Worm (Caenorhabditis elegans) whole organism, L1 larva: Measurements from ENCODE around the gene cysl-3.

Source experiments
- C16A3.4 ChIP-seq: fragments of 150-350 bp; optimal IDR thresholded peaks from 2 replicates; lab custom pipeline; 2014; ENCODE audit warnings: missing biosample characterization, missing genetic modification characterization
- aha-1 ChIP-seq: fragments of 150-350 bp; optimal IDR thresholded peaks from 2 replicates; lab custom pipeline; 2014; ENCODE audit warnings: missing biosample characterization, missing genetic modification characterization
- aly-2 ChIP-seq: fragments of 150-350 bp; optimal IDR thresholded peaks from 2 replicates; lab custom pipeline; 2014; ENCODE audit warnings: missing biosample characterization, missing genetic modification characterization
- blmp-1 ChIP-seq: fragments of 150-350 bp; optimal IDR thresholded peaks from 2 replicates; lab custom pipeline; 2014; ENCODE audit warnings: missing biosample characterization, missing genetic modification characterization
- ceh-8 ChIP-seq: fragments of 200-800 bp; sonication (Bioruptor generic); optimal IDR thresholded peaks from 2 replicates; lab custom pipeline; 2018; ENCODE audit warnings: mild to moderate bottlenecking, missing genetic modification characterization, moderate library complexity, missing compliant biosample characterization
- ceh-82 ChIP-seq, 3 experiments: fragments of 150-350 bp in 1 of 3; sonication (generic microtip) in 2 of 3; optimal IDR thresholded peaks; 2 replicates each; lab custom pipeline; 2014 to 2017; ENCODE audit warnings: missing biosample characterization in 3 of 3, missing genetic modification characterization in 3 of 3
- ceh-88 ChIP-seq: fragments of 200-800 bp; sonication (Bioruptor generic); IDR thresholded peaks from 2 replicates; pipeline ENCODE4 v1.3.6; 2022; ENCODE audit warnings: missing genetic modification characterization, missing compliant biosample characterization
- ceh-90 ChIP-seq: sonication (generic microtip); optimal IDR thresholded peaks from 2 replicates; lab custom pipeline; 2016; ENCODE audit warnings: missing genetic modification characterization, missing compliant biosample characterization
- ces-1 ChIP-seq: fragments of 150-350 bp; optimal IDR thresholded peaks from 2 replicates; lab custom pipeline; 2014; ENCODE audit warnings: missing biosample characterization, missing genetic modification reagents, missing genetic modification characterization
- dsc-1 ChIP-seq: sonication (generic microtip); optimal IDR thresholded peaks from 2 replicates; lab custom pipeline; 2016; ENCODE audit warnings: mild to moderate bottlenecking, missing genetic modification characterization, missing compliant biosample characterization
- efl-3 ChIP-seq: fragments of 200-800 bp; sonication (Bioruptor generic); optimal IDR thresholded peaks from 2 replicates; lab custom pipeline; 2018; ENCODE audit warnings: mild to moderate bottlenecking, missing genetic modification characterization, missing compliant biosample characterization
- egl-13 ChIP-seq: sonication (generic microtip); optimal IDR thresholded peaks from 2 replicates; lab custom pipeline; 2016; ENCODE audit warnings: missing genotype, missing genetic modification reagents, missing genetic modification characterization, missing compliant biosample characterization
- egl-27 ChIP-seq, 2 experiments: fragments of 150-350 bp in 1 of 2; sonication (generic microtip); optimal IDR thresholded peaks; 3 replicates each; lab custom pipeline; 2017 to 2018; ENCODE audit warnings: missing biosample characterization in 2 of 2, missing genetic modification characterization in 2 of 2, missing genetic modification reagents in 2 of 2
- elt-2 ChIP-seq: sonication (generic microtip); optimal IDR thresholded peaks from 2 replicates; lab custom pipeline; 2016; ENCODE audit warnings: missing genetic modification characterization, mild to moderate bottlenecking, inconsistent platforms, missing compliant biosample characterization, missing genetic modification reagents
- ets-5 ChIP-seq: fragments of 200-800 bp; sonication (Bioruptor generic); IDR thresholded peaks from 2 replicates; pipeline ENCODE4 v1.3.6; 2022; ENCODE audit warnings: missing genetic modification characterization, missing compliant biosample characterization
- fkh-4 ChIP-seq: sonication (generic microtip); optimal IDR thresholded peaks from 2 replicates; lab custom pipeline; 2016; ENCODE audit warnings: missing compliant biosample characterization, missing genetic modification characterization, borderline replicate concordance
- fkh-8 ChIP-seq: sonication (generic microtip); optimal IDR thresholded peaks from 2 replicates; lab custom pipeline; 2016; ENCODE audit warnings: mild to moderate bottlenecking, missing genetic modification characterization, missing compliant biosample characterization
- fos-1 ChIP-seq: fragments of 150-350 bp; optimal IDR thresholded peaks from 2 replicates; lab custom pipeline; 2014; ENCODE audit warnings: missing biosample characterization, missing genetic modification characterization
- hlh-4 ChIP-seq: sonication (generic microtip); optimal IDR thresholded peaks from 2 replicates; lab custom pipeline; 2016; ENCODE audit warnings: mild to moderate bottlenecking, missing genetic modification characterization, missing compliant biosample characterization
- irx-1 ChIP-seq: sonication (generic microtip); optimal IDR thresholded peaks from 2 replicates; lab custom pipeline; 2016; ENCODE audit warnings: missing genetic modification characterization, missing compliant biosample characterization
- isw-1 ChIP-seq: fragments of 200-800 bp; sonication (Bioruptor generic); IDR thresholded peaks from 2 replicates; pipeline ENCODE4 v1.3.6; 2022; ENCODE audit warnings: missing genetic modification characterization, missing compliant biosample characterization
- jun-1 ChIP-seq: fragments of 150-350 bp; optimal IDR thresholded peaks from 2 replicates; lab custom pipeline; 2014; ENCODE audit warnings: missing biosample characterization, missing genetic modification reagents, missing genetic modification characterization
- lin-14 ChIP-seq: fragments of 200-800 bp; sonication (Bioruptor generic); optimal IDR thresholded peaks from 2 replicates; lab custom pipeline; 2018; ENCODE audit warnings: mild to moderate bottlenecking, missing genetic modification characterization, moderate library complexity, missing compliant biosample characterization
- lin-15B ChIP-seq: fragments of 150-350 bp; sonication (generic microtip); optimal IDR thresholded peaks from 3 replicates; lab custom pipeline; 2014; ENCODE audit warnings: missing biosample characterization, missing genetic modification characterization
- mdl-1 ChIP-seq, 2 experiments: fragments of 150-350 bp; optimal IDR thresholded peaks; 2 replicates each; lab custom pipeline; 2014 to 2017; ENCODE audit warnings: missing biosample characterization in 2 of 2, missing genetic modification characterization in 2 of 2, inconsistent platforms in 1 of 2
- mep-1 ChIP-seq: fragments of 150-350 bp; optimal IDR thresholded peaks from 2 replicates; lab custom pipeline; 2014; ENCODE audit warnings: missing biosample characterization, missing genetic modification characterization
- nhr-20 ChIP-seq: sonication (generic microtip); optimal IDR thresholded peaks from 2 replicates; lab custom pipeline; 2016; ENCODE audit warnings: mild to moderate bottlenecking, missing genetic modification characterization, missing compliant biosample characterization
- nhr-28 ChIP-seq: fragments of 150-350 bp; optimal IDR thresholded peaks from 2 replicates; lab custom pipeline; 2014; ENCODE audit warnings: missing biosample characterization, missing genetic modification characterization
- nhr-47 ChIP-seq: sonication (generic microtip); optimal IDR thresholded peaks from 2 replicates; lab custom pipeline; 2016; ENCODE audit warnings: mild to moderate bottlenecking, missing genetic modification characterization, moderate library complexity, missing compliant biosample characterization
- nhr-71 ChIP-seq: sonication (generic microtip); optimal IDR thresholded peaks from 2 replicates; lab custom pipeline; 2016; ENCODE audit warnings: mild to moderate bottlenecking, missing genetic modification characterization, moderate library complexity, missing compliant biosample characterization
- nhr-76 ChIP-seq: sonication (generic microtip); optimal IDR thresholded peaks from 2 replicates; lab custom pipeline; 2017; ENCODE audit warnings: missing biosample characterization, missing genetic modification characterization
- nhr-77 ChIP-seq: fragments of 150-350 bp; optimal IDR thresholded peaks from 2 replicates; lab custom pipeline; 2014; ENCODE audit warnings: missing biosample characterization, missing genetic modification characterization
- nhr-84 ChIP-seq: sonication (generic microtip); optimal IDR thresholded peaks from 2 replicates; lab custom pipeline; 2017; ENCODE audit warnings: missing biosample characterization, missing genetic modification characterization
- nhr-85 ChIP-seq: sonication (generic microtip); peaks from one replicate; lab custom pipeline; 2016; ENCODE audit warnings: missing genetic modification characterization, inconsistent platforms, missing compliant biosample characterization
- nhr-90 ChIP-seq: sonication (generic microtip); optimal IDR thresholded peaks from 2 replicates; lab custom pipeline; 2016; ENCODE audit warnings: mild to moderate bottlenecking, missing genetic modification characterization, missing compliant biosample characterization; ENCODE audit not compliant: poor library complexity
- pag-3 ChIP-seq: sonication (generic microtip); optimal IDR thresholded peaks from 2 replicates; lab custom pipeline; 2017; ENCODE audit warnings: missing genetic modification characterization, mild to moderate bottlenecking, missing compliant biosample characterization, antibody characterized with exemption, borderline replicate concordance; ENCODE audit not compliant: insufficient read depth
- rnt-1 ChIP-seq: sonication (generic microtip); optimal IDR thresholded peaks from 2 replicates; lab custom pipeline; 2016; ENCODE audit warnings: mild to moderate bottlenecking, missing genetic modification characterization, moderate library complexity, missing compliant biosample characterization
- skn-1 ChIP-seq: fragments of 150-350 bp; optimal IDR thresholded peaks from 2 replicates; lab custom pipeline; 2014; ENCODE audit warnings: missing biosample characterization, missing genetic modification characterization
- snpc-4 ChIP-seq: fragments of 150-350 bp; optimal IDR thresholded peaks from 2 replicates; lab custom pipeline; 2014; ENCODE audit warnings: missing biosample characterization, missing genetic modification characterization
- snu-23 ChIP-seq: sonication (generic microtip); optimal IDR thresholded peaks from 2 replicates; lab custom pipeline; 2016; ENCODE audit warnings: missing genetic modification characterization, missing compliant biosample characterization
- tbx-2 ChIP-seq: sonication (generic microtip); optimal IDR thresholded peaks from 2 replicates; lab custom pipeline; 2016; ENCODE audit warnings: missing genetic modification characterization, missing compliant biosample characterization
- unc-62 ChIP-seq: fragments of 150-350 bp; optimal IDR thresholded peaks from 2 replicates; lab custom pipeline; 2014; ENCODE audit warnings: missing biosample characterization, missing genetic modification reagents, missing genetic modification characterization
- unc-86 ChIP-seq: sonication (generic microtip); optimal IDR thresholded peaks from 2 replicates; lab custom pipeline; 2016; ENCODE audit warnings: missing genetic modification characterization, missing compliant biosample characterization
- unc-98 ChIP-seq: fragments of 200-800 bp; sonication (Bioruptor generic); IDR thresholded peaks from 2 replicates; pipeline ENCODE4 v1.3.6; 2022; ENCODE audit warnings: missing genetic modification characterization, missing compliant biosample characterization
- zag-1 ChIP-seq: fragments of 150-350 bp; optimal IDR thresholded peaks from 2 replicates; lab custom pipeline; 2014; ENCODE audit warnings: missing biosample characterization, missing genetic modification characterization
- zip-4 ChIP-seq: fragments of 200-800 bp; sonication (Bioruptor generic); optimal IDR thresholded peaks from 2 replicates; lab custom pipeline; 2018; ENCODE audit warnings: mild to moderate bottlenecking, missing genetic modification characterization, moderate library complexity, missing compliant biosample characterization
- ztf-11 ChIP-seq, 2 experiments: sonication (generic microtip); optimal IDR thresholded peaks; 2 replicates each; lab custom pipeline; 2016 to 2017; ENCODE audit warnings: missing genetic modification characterization in 2 of 2, missing biosample characterization in 1 of 2, missing compliant biosample characterization in 1 of 2

The cysl-3 gene

ce11 chrV:3805961-3806360, 30.0 kb upstream of the cysl-3 start, which contains the start of gene srw-7:
Gene srw-7 (plus strand): TSS chrV:3806261.
- TF ChIP-seq mep-1 (tag; lab: Kevin White, UChicago) (no peak), ceh-8 (GFP tag; lab: Kevin White, UChicago) (no peak), nhr-76 (tag; lab: Kevin White, UChicago) (no peak), nhr-84 (tag; lab: Kevin White, UChicago) (no peak), zag-1 (tag; lab: Kevin White, UChicago) (no peak), nhr-47 (tag; lab: Kevin White, UChicago) (no peak), egl-13 (no peak), rnt-1 (tag; lab: Kevin White, UChicago) (no peak), C16A3.4 (tag; lab: Kevin White, UChicago) (no peak), ceh-88 (GFP tag; lab: Robert Waterston, UW) (no peak), fkh-4 (tag; lab: Kevin White, UChicago) (no peak), irx-1 (tag; lab: Kevin White, UChicago) (no peak), unc-86 (tag; lab: Kevin White, UChicago) (no peak), aha-1 (no peak), snpc-4 (tag; lab: Kevin White, UChicago) (no peak), ceh-82 (tag; optimal IDR thresholded peaks at IDR 0.05; lab: Kevin White, UChicago) (no peak), dsc-1 (tag; lab: Kevin White, UChicago) (no peak), ztf-11 (tag; optimal IDR thresholded peaks at IDR 0.05; lab: Kevin White, UChicago) (no peak)

DNA sequence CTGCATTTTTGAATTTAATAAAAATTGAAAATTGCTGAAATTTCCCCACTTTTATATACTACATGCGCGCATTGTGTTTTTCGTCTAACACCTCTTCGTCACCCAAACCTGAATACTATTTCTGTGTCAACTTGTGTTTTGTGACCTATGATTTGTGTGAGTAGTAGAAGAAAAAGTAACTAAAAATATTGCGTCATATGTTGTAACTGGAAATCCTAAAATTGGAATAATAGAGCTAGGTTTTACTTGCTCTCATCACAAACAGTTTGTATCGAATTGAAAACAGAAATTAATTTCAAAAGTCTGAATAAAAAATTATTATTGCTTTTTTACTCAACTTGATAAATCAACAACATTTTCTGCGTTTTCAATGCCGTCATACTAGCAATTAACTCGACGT, 29.6 kb upstream of the cysl-3 start, which contains the start of gene R08F11.4:
Gene R08F11.4 (minus strand): TSS at position 29 of the 400 bp plus-strand sequence.
- TF ChIP-seq nhr-85 (tag; lab: Kevin White, UChicago) (peak; percentile 64), C16A3.4 (tag; lab: Kevin White, UChicago) (no peak), nhr-90 (tag; lab: Kevin White, UChicago) (peak; percentile 9), skn-1 (tag; lab: Kevin White, UChicago) (peak; percentile 13), ztf-11 (tag; optimal IDR thresholded peaks at IDR 0.05; lab: Kevin White, UChicago) (no peak), snu-23 (peak; percentile 9), mep-1 (tag; lab: Kevin White, UChicago) (no peak), lin-14 (GFP tag; lab: Kevin White, UChicago) (peak; percentile 29), elt-2 (tag; lab: Kevin White, UChicago) (no peak), irx-1 (tag; lab: Kevin White, UChicago) (no peak), nhr-20 (tag; lab: Kevin White, UChicago) (peak; percentile 31), mdl-1 (tag; optimal IDR thresholded peaks at IDR 0.05; lab: Kevin White, UChicago) (no peak), nhr-71 (tag; lab: Kevin White, UChicago) (peak; percentile 26)
- TF ChIP-seq, all 84 proteins: peak for 7

DNA sequence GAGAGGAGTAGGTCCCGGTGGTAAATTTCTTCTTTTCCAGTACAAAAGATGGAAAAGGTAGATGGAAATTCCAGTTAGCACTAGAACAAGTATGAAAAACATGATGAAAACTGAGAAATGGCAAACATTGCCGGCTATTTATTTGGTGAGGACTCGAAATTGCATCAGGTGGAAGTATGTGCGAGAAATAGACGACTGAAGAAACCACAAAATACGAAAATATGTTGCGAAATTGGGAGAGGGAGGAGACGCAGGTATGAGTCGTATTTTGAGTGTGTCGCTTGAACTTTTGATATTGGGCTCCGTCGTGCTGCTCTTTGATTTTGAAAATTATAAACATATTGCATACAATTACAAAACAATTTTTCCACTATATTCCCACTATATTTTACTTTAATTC, 27.4 kb upstream of the cysl-3 start, which contains the start of gene cyp-33C8:
Gene cyp-33C8 (minus strand): TSS at position 200 of the 400 bp plus-strand sequence.
- TF ChIP-seq nhr-47 (tag; lab: Kevin White, UChicago): no peak
- TF ChIP-seq lin-15B (tag; lab: Kevin White, UChicago): no peak
- peak; percentile 41 for TF ChIP-seq fkh-8
- peak; percentile 67 for TF ChIP-seq nhr-71 (tag; lab: Kevin White, UChicago)
- no peak for TF ChIP-seq aly-2 (tag; lab: Kevin White, UChicago)
- TF ChIP-seq unc-98 (GFP tag; lab: Robert Waterston, UW): no peak
- TF ChIP-seq ets-5 (GFP tag; lab: Robert Waterston, UW): no peak
- no peak for TF ChIP-seq fos-1 (tag; lab: Kevin White, UChicago)
- TF ChIP-seq efl-3 (GFP tag; lab: Kevin White, UChicago): no peak
- TF ChIP-seq zag-1 (tag; lab: Kevin White, UChicago): no peak
- no peak for TF ChIP-seq unc-86 (tag; lab: Kevin White, UChicago)
- no peak for TF ChIP-seq tbx-2
- no peak for TF ChIP-seq ceh-90 (tag; lab: Kevin White, UChicago)
- TF ChIP-seq nhr-90 (tag; lab: Kevin White, UChicago): no peak
- TF ChIP-seq jun-1: peak; percentile 57
- TF ChIP-seq pag-3 (tag; lab: Kevin White, UChicago): no peak
- TF ChIP-seq nhr-28 (tag; lab: Kevin White, UChicago): no peak
- TF ChIP-seq ces-1 (GFP tag; lab: Kevin White, UChicago): no peak
- TF ChIP-seq unc-62 (GFP tag; lab: Kevin White, UChicago): no peak
- TF ChIP-seq aha-1: no peak
- no peak for TF ChIP-seq dsc-1 (tag; lab: Kevin White, UChicago)
- TF ChIP-seq zip-4 (GFP tag; lab: Kevin White, UChicago): peak; percentile 59
- 0 out of 2 replicates have a peak, but pooled peaks have one; percentile 6 for TF ChIP-seq isw-1 (GFP tag; lab: Robert Waterston, UW)
- no peak for TF ChIP-seq hlh-4 (tag; lab: Kevin White, UChicago)
- no peak for TF ChIP-seq nhr-77
- TF ChIP-seq snu-23: no peak
- TF ChIP-seq egl-27 (tag; optimal IDR thresholded peaks at IDR 0.05; lab: Kevin White, UChicago): no peak
- no peak for TF ChIP-seq blmp-1 (tag; lab: Kevin White, UChicago)
- peak; percentile 11 for TF ChIP-seq mep-1 (tag; lab: Kevin White, UChicago)
